Fruit fly (Drosophila melanogaster): ENCODE data around the gene fz2.

The fz2 gene

DNA sequence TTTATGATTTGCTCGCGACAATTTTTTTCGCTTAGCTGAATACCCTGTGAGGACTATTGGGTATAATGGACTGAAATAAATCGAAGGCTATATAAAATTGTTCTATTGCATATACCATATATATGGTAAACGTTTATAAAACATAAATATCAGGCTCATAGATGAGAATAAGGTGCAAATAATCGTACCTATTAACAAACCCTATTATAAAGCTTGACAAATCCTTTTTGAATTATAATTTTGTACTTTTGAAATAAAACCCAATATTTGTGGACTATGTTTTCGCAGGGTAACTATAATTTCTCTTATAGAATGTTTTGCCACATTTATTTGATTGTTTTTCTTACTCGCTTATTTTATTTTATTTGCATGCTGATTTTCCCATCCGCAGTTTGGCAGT, 38.5 kb downstream of the fz2 start:
- TF ChIP-seq Dll (optimal IDR thresholded peaks at IDR 0.05) (no peak), pan (optimal IDR thresholded peaks at IDR 0.05) (no peak)

DNA sequence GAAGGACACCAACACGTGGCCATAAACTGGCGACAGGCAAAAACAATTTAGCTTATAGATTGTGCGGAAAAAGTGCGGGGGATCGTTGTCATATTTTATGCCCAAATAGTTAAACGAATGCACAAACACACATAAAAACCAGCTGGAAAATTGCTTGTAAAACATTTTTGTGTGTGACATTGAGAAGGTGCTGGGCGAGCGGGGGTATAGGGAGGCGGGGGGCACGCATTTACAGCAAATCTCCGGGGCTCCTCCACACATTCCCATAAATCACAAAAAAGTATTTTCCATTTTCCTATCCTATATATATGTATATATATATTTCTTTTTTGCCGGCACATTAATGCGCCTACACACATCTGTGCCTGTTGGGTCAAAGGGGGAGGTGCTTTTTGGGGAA, 39.1 kb downstream of the fz2 start:
- TF ChIP-seq pan (optimal IDR thresholded peaks at IDR 0.05): no peak
- TF ChIP-seq psq (optimal IDR thresholded peaks at IDR 0.05): no peak
- no peak for TF ChIP-seq CG8478 (optimal IDR thresholded peaks at IDR 0.05)
- TF ChIP-seq usp (GFP tag; optimal IDR thresholded peaks at IDR 0.05): no peak
- TF ChIP-seq EcR (GFP tag; optimal IDR thresholded peaks at IDR 0.05): no peak
- TF ChIP-seq Dll (optimal IDR thresholded peaks at IDR 0.05): no peak

DNA sequence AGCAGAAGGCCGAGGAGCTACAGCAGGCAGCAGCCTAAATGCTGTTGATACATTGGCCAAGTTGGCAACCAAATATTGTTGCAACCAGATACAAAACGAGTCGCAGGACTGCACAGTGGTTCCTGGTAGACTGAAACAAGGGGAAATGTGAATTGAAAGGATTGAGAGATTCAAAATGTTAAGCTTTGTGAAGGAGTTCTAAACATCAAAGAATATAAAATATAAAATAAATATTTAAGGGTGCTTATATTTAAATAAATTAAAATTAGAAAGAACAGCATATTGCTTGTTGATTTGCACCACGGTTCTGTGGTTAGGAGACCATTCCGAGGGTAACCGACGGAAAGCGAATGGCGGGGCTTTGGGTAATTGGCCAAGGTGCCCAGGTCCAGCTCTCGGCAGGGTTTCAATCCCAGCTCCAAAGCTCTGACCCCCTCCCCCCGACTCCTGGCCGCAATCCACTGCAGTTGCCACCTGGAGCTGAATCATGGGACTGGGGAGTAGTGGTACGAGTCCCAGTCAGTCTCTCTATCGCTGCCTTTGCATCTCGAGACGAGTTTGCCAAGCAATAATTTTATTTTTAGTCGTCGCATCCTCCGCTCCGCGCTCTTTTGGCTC, 41.0 kb downstream of the fz2 start:
- TF ChIP-seq psq (optimal IDR thresholded peaks at IDR 0.05) (no peak), EcR (GFP tag; optimal IDR thresholded peaks at IDR 0.05) (no peak), pan (optimal IDR thresholded peaks at IDR 0.05) (no peak), usp (GFP tag; optimal IDR thresholded peaks at IDR 0.05) (no peak), CG8478 (optimal IDR thresholded peaks at IDR 0.05) (no peak), Dll (optimal IDR thresholded peaks at IDR 0.05) (no peak)

DNA sequence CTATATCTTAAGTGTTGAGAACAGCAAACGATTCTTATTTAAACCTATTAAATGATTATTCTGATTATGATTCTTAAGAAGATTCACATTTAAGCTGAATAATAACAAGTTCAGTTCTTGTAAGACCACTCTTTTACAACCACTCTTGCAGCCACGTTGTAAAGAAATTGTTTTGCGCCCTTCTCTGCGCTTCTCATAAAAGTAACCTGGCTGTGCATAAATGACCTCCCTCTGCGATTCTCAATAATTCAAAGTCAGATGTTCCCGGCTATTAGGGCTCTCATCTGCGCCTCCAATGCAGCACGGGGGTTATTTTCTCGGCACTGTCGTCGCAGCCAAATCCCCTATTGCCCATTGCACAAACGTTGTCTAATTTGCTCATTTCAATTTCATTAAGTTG, 42.0 kb downstream of the fz2 start:
- TF ChIP-seq psq (optimal IDR thresholded peaks at IDR 0.05) (no peak), EcR (GFP tag; optimal IDR thresholded peaks at IDR 0.05) (no peak), usp (GFP tag; optimal IDR thresholded peaks at IDR 0.05) (no peak), pan (optimal IDR thresholded peaks at IDR 0.05) (no peak), CG8478 (optimal IDR thresholded peaks at IDR 0.05) (no peak), Dll (optimal IDR thresholded peaks at IDR 0.05) (no peak)

DNA sequence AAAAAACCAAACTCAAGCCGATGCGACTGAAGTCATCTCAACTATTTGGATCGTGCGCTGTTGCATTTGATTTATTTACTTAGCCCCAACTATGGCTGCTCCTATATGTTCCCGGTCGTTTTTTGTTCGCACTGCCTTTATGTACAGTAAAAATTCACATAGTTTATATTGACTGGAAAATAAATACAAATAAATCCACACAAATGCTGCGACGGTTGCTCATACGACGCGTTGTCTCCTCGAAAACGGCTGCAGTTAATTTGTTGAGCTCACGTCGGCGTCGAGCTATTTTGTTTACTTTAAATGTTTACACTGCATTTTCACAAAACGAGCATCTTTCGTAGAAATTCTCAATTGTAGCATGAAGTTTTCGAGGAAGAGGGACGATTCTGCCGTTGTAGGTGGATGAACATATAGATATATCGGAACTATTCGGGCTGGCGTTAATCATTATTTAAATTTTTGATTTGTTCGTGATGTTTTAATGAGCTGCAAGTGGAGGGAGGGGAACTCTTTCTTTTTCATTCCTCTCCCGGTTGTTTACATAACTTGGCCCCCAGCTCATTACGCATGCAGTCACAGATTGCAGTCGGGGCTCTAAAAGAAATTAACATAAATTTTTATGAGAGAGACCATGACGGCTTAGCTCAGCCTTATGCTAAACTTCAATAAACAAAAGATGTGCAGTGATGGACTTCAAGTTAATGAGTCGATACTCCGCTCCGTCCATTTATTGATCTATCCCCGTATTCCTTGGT, 43.1 kb downstream of the fz2 start:
- no peak for TF ChIP-seq EcR (GFP tag; optimal IDR thresholded peaks at IDR 0.05)

- TF ChIP-seq CG8478 (optimal IDR thresholded peaks at IDR 0.05) (no peak), EcR (GFP tag; optimal IDR thresholded peaks at IDR 0.05) (no peak), pan (optimal IDR thresholded peaks at IDR 0.05) (no peak), usp (GFP tag; optimal IDR thresholded peaks at IDR 0.05) (no peak), Dll (optimal IDR thresholded peaks at IDR 0.05) (no peak), psq (optimal IDR thresholded peaks at IDR 0.05) (no peak)
These were observed 44.4 kb downstream of the fz2 start for dm6 chr3L:19190791-19191190.

DNA sequence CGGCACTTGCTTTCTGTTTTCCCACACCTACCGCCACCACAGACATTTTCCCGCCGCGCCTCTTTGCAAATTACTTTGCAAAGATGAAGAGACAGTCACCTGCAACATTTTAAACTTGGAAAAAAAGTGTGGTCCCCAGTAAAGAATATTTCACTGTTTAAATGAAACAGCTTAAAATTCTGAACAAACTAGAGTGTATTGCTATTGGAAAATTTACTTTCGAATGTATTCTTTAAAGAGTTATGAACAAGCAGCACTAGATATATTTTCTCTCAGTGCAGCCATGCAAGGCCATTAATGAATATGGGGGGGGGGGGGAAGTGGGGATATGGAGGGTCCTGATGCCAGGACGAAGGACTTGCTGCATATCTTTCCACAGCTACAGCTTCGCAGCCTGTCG, 45.0 kb downstream of the fz2 start:
- TF ChIP-seq psq (optimal IDR thresholded peaks at IDR 0.05) (no peak), CG8478 (optimal IDR thresholded peaks at IDR 0.05) (no peak), EcR (GFP tag; optimal IDR thresholded peaks at IDR 0.05) (no peak), usp (GFP tag; optimal IDR thresholded peaks at IDR 0.05) (no peak), Dll (optimal IDR thresholded peaks at IDR 0.05) (no peak), pan (optimal IDR thresholded peaks at IDR 0.05) (no peak)

- peak; percentile 30 for TF ChIP-seq pan (optimal IDR thresholded peaks at IDR 0.05)
- TF ChIP-seq CG8478 (optimal IDR thresholded peaks at IDR 0.05): no peak
- no peak for TF ChIP-seq usp (GFP tag; optimal IDR thresholded peaks at IDR 0.05)
- TF ChIP-seq psq (optimal IDR thresholded peaks at IDR 0.05): no peak
- TF ChIP-seq EcR (GFP tag; optimal IDR thresholded peaks at IDR 0.05): no peak
- TF ChIP-seq Dll (optimal IDR thresholded peaks at IDR 0.05): no peak
These were observed 46.6 kb downstream of the fz2 start for dm6 chr3L:19188369-19189121.

dm6 chr3L:19187478-19187877, 47.7 kb downstream of the fz2 start:
- TF ChIP-seq psq (optimal IDR thresholded peaks at IDR 0.05): no peak
- no peak for TF ChIP-seq usp (GFP tag; optimal IDR thresholded peaks at IDR 0.05)
- TF ChIP-seq pan (optimal IDR thresholded peaks at IDR 0.05): no peak
- TF ChIP-seq CG8478 (optimal IDR thresholded peaks at IDR 0.05): no peak
- TF ChIP-seq Dll (optimal IDR thresholded peaks at IDR 0.05): no peak

dm6 chr3L:19184042-19184743, 51.0 kb downstream of the fz2 start:
- no peak for TF ChIP-seq usp (GFP tag; optimal IDR thresholded peaks at IDR 0.05)
- TF ChIP-seq CG8478 (optimal IDR thresholded peaks at IDR 0.05): no peak
- TF ChIP-seq EcR (GFP tag; optimal IDR thresholded peaks at IDR 0.05): no peak
- no peak for TF ChIP-seq psq (optimal IDR thresholded peaks at IDR 0.05)

dm6 chr3L:19182490-19182889, 52.7 kb downstream of the fz2 start:
- TF ChIP-seq EcR (GFP tag; optimal IDR thresholded peaks at IDR 0.05): no peak
- no peak for TF ChIP-seq psq (optimal IDR thresholded peaks at IDR 0.05)
- TF ChIP-seq usp (GFP tag; optimal IDR thresholded peaks at IDR 0.05): no peak
- TF ChIP-seq CG8478 (optimal IDR thresholded peaks at IDR 0.05): no peak
- no peak for TF ChIP-seq pan (optimal IDR thresholded peaks at IDR 0.05)
- no peak for TF ChIP-seq Dll (optimal IDR thresholded peaks at IDR 0.05)

DNA sequence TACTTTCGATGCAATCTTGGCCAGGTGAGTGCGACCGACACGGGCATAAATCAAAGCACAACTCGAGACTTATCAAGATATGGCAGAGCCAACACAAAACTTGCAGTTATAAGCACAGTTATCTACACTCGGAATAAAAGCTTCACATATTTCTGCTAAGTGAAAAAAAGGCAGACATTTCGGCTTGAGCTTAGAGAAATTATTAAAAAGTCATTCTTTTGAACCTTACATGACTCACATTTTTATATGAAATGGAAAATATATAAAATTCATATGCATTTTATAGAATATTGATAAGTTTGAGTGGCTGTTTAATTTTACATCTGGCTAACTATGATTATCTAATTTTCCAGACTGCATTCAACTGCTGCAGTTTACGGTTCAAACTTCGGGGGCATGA, 53.1 kb downstream of the fz2 start:
- no peak for TF ChIP-seq Dll (optimal IDR thresholded peaks at IDR 0.05)
- no peak for TF ChIP-seq EcR (GFP tag; optimal IDR thresholded peaks at IDR 0.05)
- no peak for TF ChIP-seq psq (optimal IDR thresholded peaks at IDR 0.05)
- TF ChIP-seq pan (optimal IDR thresholded peaks at IDR 0.05): no peak
- TF ChIP-seq CG8478 (optimal IDR thresholded peaks at IDR 0.05): no peak
- TF ChIP-seq usp (GFP tag; optimal IDR thresholded peaks at IDR 0.05): no peak
